Fruit fly (Drosophila melanogaster): ENCODE measurements around the gene CG2909.
A peak's percentile ranks its signal among the peaks of the same experiment; 100 is the strongest.

CG2909 gene

dm6 chrX:10333352-10333751 lies 7.1 kb downstream of the CG2909 start, which contains the start of gene CG43740:
Gene CG43740, plus strand, starts transcription at chrX:10333652.
- TF ChIP-seq CG8478 (optimal IDR thresholded peaks at IDR 0.05) (no peak), CTCF (optimal IDR thresholded peaks at IDR 0.05) (no peak)

- TF ChIP-seq CG8478 (optimal IDR thresholded peaks at IDR 0.05) (no peak), CTCF (optimal IDR thresholded peaks at IDR 0.05) (no peak)
Observed at dm6 chrX:10340492-10340891, 14.2 kb downstream of the CG2909 start.

- TF ChIP-seq CG8478 (optimal IDR thresholded peaks at IDR 0.05), result no peak
- no peak for TF ChIP-seq CTCF (optimal IDR thresholded peaks at IDR 0.05)
Observed at dm6 chrX:10347979-10348692, 21.9 kb downstream of the CG2909 start.

- TF ChIP-seq CTCF (optimal IDR thresholded peaks at IDR 0.05) (no peak), CG8478 (optimal IDR thresholded peaks at IDR 0.05) (no peak)
Observed at dm6 chrX:10362127-10362526, 35.9 kb downstream of the CG2909 start.

dm6 chrX:10362557-10363366 lies 36.5 kb downstream of the CG2909 start:
- TF ChIP-seq CG8478 (optimal IDR thresholded peaks at IDR 0.05) (no peak), CTCF (optimal IDR thresholded peaks at IDR 0.05) (no peak)

dm6 chrX:10364556-10365227 lies 38.4 kb downstream of the CG2909 start:
- TF ChIP-seq CG8478 (optimal IDR thresholded peaks at IDR 0.05) (no peak), CTCF (optimal IDR thresholded peaks at IDR 0.05) (no peak)

dm6 chrX:10365748-10366415 lies 39.6 kb downstream of the CG2909 start:
- TF ChIP-seq CG8478 (optimal IDR thresholded peaks at IDR 0.05) (no peak), CTCF (optimal IDR thresholded peaks at IDR 0.05) (no peak)

- TF ChIP-seq CTCF (optimal IDR thresholded peaks at IDR 0.05) (no peak), CG8478 (optimal IDR thresholded peaks at IDR 0.05) (no peak)
Observed at dm6 chrX:10367372-10367771, 41.1 kb downstream of the CG2909 start, which contains the start of gene CG32679. Gene CG32679, minus strand, starts transcription at chrX:10367472.

dm6 chrX:10367801-10368203 lies 41.5 kb downstream of the CG2909 start, which contains the start of gene CG17841:
Gene CG17841, plus strand, starts transcription at chrX:10368052.
- TF ChIP-seq CTCF (optimal IDR thresholded peaks at IDR 0.05), result peak in 1 of 2 experiments; percentile 12
- TF ChIP-seq CG8478 (optimal IDR thresholded peaks at IDR 0.05), result no peak

dm6 chrX:10369315-10369714 lies 43.1 kb downstream of the CG2909 start:
- no peak for TF ChIP-seq CG8478 (optimal IDR thresholded peaks at IDR 0.05)
- no peak for TF ChIP-seq CTCF (optimal IDR thresholded peaks at IDR 0.05)

dm6 chrX:10369763-10370162 lies 43.5 kb downstream of the CG2909 start:
- TF ChIP-seq CG8478 (optimal IDR thresholded peaks at IDR 0.05) (no peak), CTCF (optimal IDR thresholded peaks at IDR 0.05) (no peak)

- TF ChIP-seq CG8478 (optimal IDR thresholded peaks at IDR 0.05) (no peak), CTCF (optimal IDR thresholded peaks at IDR 0.05) (no peak)
Observed at dm6 chrX:10370201-10371038, 44.2 kb downstream of the CG2909 start.

- no peak for TF ChIP-seq CTCF (optimal IDR thresholded peaks at IDR 0.05)
- TF ChIP-seq CG8478 (optimal IDR thresholded peaks at IDR 0.05), result no peak
Observed at dm6 chrX:10375216-10375615, 49.0 kb downstream of the CG2909 start, which contains the start of the genes CG32686 and CG2898. Gene CG32686, minus strand, starts transcription at chrX:10375316. Gene CG2898, plus strand, starts transcription at chrX:10375374.
